Fruit fly (Drosophila melanogaster) whole organism, embryonic: ENCODE results near the gene Cpr67Fb.

Source experiments
- Antp ChIP-seq: fragments of 200-800 bp; sonication (Bioruptor generic); optimal IDR thresholded peaks from 3 replicates; lab custom pipeline; 2016; ENCODE audit warnings: missing biosample characterization, missing genetic modification characterization
- CG10462 ChIP-seq: fragments of 200-800 bp; sonication (Bioruptor generic); optimal IDR thresholded peaks from 2 replicates; lab custom pipeline; 2016; ENCODE audit warnings: missing biosample characterization, missing genetic modification characterization
- CG11504 ChIP-seq: fragments of 200-800 bp; sonication (Bioruptor generic); optimal IDR thresholded peaks from 3 replicates; lab custom pipeline; 2019; ENCODE audit warnings: missing biosample characterization, mild to moderate bottlenecking, missing genetic modification characterization, moderate library complexity
- CG13287 ChIP-seq: fragments of 200-800 bp; sonication (Bioruptor generic); IDR thresholded peaks from 2 replicates; pipeline ENCODE4 v1.3.6; 2022; ENCODE audit warnings: missing biosample characterization, missing genetic modification characterization; ENCODE audit not compliant: partially characterized antibody
- CG13624 ChIP-seq: fragments of 200-800 bp; sonication (Bioruptor generic); optimal IDR thresholded peaks from 2 replicates; lab custom pipeline; 2016; ENCODE audit warnings: missing biosample characterization, missing genetic modification characterization
- CG15479 ChIP-seq: fragments of 200-800 bp; sonication (Bioruptor generic); optimal IDR thresholded peaks from 3 replicates; lab custom pipeline; 2019; ENCODE audit warnings: missing biosample characterization, mild to moderate bottlenecking, missing genetic modification characterization, moderate library complexity
- CG1602 ChIP-seq: fragments of 200-800 bp; sonication (Bioruptor generic); optimal IDR thresholded peaks from 3 replicates; lab custom pipeline; 2016; ENCODE audit warnings: missing biosample characterization, missing genetic modification characterization
- CG16779 ChIP-seq: fragments of 200-800 bp; sonication (Bioruptor generic); IDR thresholded peaks from 2 replicates; pipeline ENCODE4 v1.3.6; 2022; ENCODE audit warnings: missing biosample characterization, missing genetic modification characterization
- CG17612 ChIP-seq: fragments of 200-800 bp; sonication (Bioruptor generic); IDR thresholded peaks from 2 replicates; pipeline ENCODE4 v1.3.6; 2022; ENCODE audit warnings: missing biosample characterization, missing genetic modification characterization
- CG2120 ChIP-seq: fragments of 200-800 bp; sonication (Bioruptor generic); optimal IDR thresholded peaks from 3 replicates; lab custom pipeline; 2016; ENCODE audit warnings: missing biosample characterization, missing genetic modification characterization
- CG30431 ChIP-seq: fragments of 200-800 bp; sonication (Bioruptor generic); optimal IDR thresholded peaks from 2 replicates; lab custom pipeline; 2017; ENCODE audit warnings: missing biosample characterization, missing genetic modification characterization
- CG31224 ChIP-seq: fragments of 200-800 bp; sonication (Bioruptor generic); IDR thresholded peaks from 2 replicates; pipeline ENCODE4 v1.3.6; 2022; ENCODE audit warnings: missing biosample characterization, missing genetic modification characterization
- CG32532 ChIP-seq: fragments of 200-800 bp; sonication (Bioruptor generic); IDR thresholded peaks from 2 replicates; pipeline ENCODE4 v1.3.6; 2022; ENCODE audit warnings: missing biosample characterization, missing genetic modification characterization
- CG32767 ChIP-seq: fragments of 200-800 bp; sonication (Bioruptor generic); IDR thresholded peaks from 2 replicates; pipeline ENCODE4 v1.3.6; 2022; ENCODE audit warnings: missing biosample characterization, missing genetic modification characterization
- CG3838 ChIP-seq: fragments of 200-800 bp; sonication (Bioruptor generic); optimal IDR thresholded peaks from 3 replicates; lab custom pipeline; 2016; ENCODE audit warnings: missing biosample characterization, missing genetic modification characterization
- CG4282 ChIP-seq: fragments of 200-800 bp; sonication (Bioruptor generic); optimal IDR thresholded peaks from 2 replicates; lab custom pipeline; 2016; ENCODE audit warnings: missing biosample characterization, missing genetic modification characterization
- CG6683 ChIP-seq: fragments of 200-800 bp; sonication (Bioruptor generic); optimal IDR thresholded peaks from 2 replicates; lab custom pipeline; 2017; ENCODE audit warnings: missing biosample characterization, mild to moderate bottlenecking, missing genetic modification characterization, missing genetic modification reagents
- CG7271 ChIP-seq: fragments of 200-800 bp; sonication (Bioruptor generic); optimal IDR thresholded peaks from 2 replicates; lab custom pipeline; 2018; ENCODE audit warnings: missing biosample characterization, mild to moderate bottlenecking, missing genetic modification characterization, moderate library complexity
- CG7372 ChIP-seq: fragments of 200-800 bp; sonication (Bioruptor generic); IDR thresholded peaks from 2 replicates; pipeline ENCODE4 v1.3.6; 2022; ENCODE audit warnings: missing biosample characterization, missing genetic modification characterization
- CG7928 ChIP-seq: fragments of 200-800 bp; sonication (Bioruptor generic); optimal IDR thresholded peaks from 2 replicates; lab custom pipeline; 2017; ENCODE audit warnings: missing biosample characterization, mild to moderate bottlenecking, missing genetic modification characterization
- CG8388 ChIP-seq: fragments of 200-800 bp; sonication (Bioruptor generic); optimal IDR thresholded peaks from 2 replicates; lab custom pipeline; 2019; ENCODE audit warnings: missing biosample characterization, mild to moderate bottlenecking, missing genetic modification characterization, moderate library complexity
- CG8478 ChIP-seq: fragments of >200 bp; optimal IDR thresholded peaks from 2 replicates; lab custom pipeline; 2018
- CG9437 ChIP-seq: fragments of 200-800 bp; sonication (Bioruptor generic); optimal IDR thresholded peaks from 2 replicates; lab custom pipeline; 2018; ENCODE audit warnings: missing biosample characterization, mild to moderate bottlenecking, missing genetic modification characterization
- Drgx ChIP-seq: fragments of 200-800 bp; sonication (Bioruptor generic); IDR thresholded peaks from 2 replicates; pipeline ENCODE4 v1.3.6; 2022; ENCODE audit warnings: missing biosample characterization, missing genetic modification characterization
- Fer1 ChIP-seq: fragments of 200-800 bp; sonication (Bioruptor generic); optimal IDR thresholded peaks from 2 replicates; lab custom pipeline; 2017; ENCODE audit warnings: missing biosample characterization, mild to moderate bottlenecking, missing genetic modification characterization
- HLH4C ChIP-seq: fragments of 200-800 bp; sonication (Bioruptor generic); IDR thresholded peaks from 3 replicates; pipeline ENCODE4 v1.3.6; 2022; ENCODE audit warnings: missing biosample characterization, missing genetic modification characterization; ENCODE audit not compliant: partially characterized antibody
- Nf-YB ChIP-seq: fragments of 200-800 bp; sonication (Bioruptor generic); optimal IDR thresholded peaks from 3 replicates; lab custom pipeline; 2019; ENCODE audit warnings: missing biosample characterization, mild to moderate bottlenecking, missing genetic modification characterization, moderate library complexity
- Nf-YC ChIP-seq: fragments of 200-800 bp; optimal IDR thresholded peaks from 3 replicates; lab custom pipeline; 2019; ENCODE audit warnings: missing biosample characterization, mild to moderate bottlenecking, missing genetic modification characterization, moderate library complexity
- Pdp1 ChIP-seq, 2 experiments: fragments of 200-800 bp; sonication (Bioruptor generic); optimal IDR thresholded peaks; 3 replicates each; lab custom pipeline; 2016; ENCODE audit warnings: missing biosample characterization in 2 of 2, missing genetic modification characterization in 2 of 2, mild to moderate bottlenecking in 1 of 2, moderate library complexity in 1 of 2
- Scr ChIP-seq: fragments of 200-800 bp; sonication (Bioruptor generic); IDR thresholded peaks from 2 replicates; pipeline ENCODE4 v1.3.6; 2022; ENCODE audit warnings: missing biosample characterization, missing genetic modification characterization; ENCODE audit not compliant: partially characterized antibody
- Sin3A ChIP-seq: fragments of >200 bp; optimal IDR thresholded peaks from 2 replicates; lab custom pipeline; 2018
- Sry-β ChIP-seq: fragments of 200-800 bp; sonication (Bioruptor generic); optimal IDR thresholded peaks from 2 replicates; lab custom pipeline; 2018; ENCODE audit warnings: missing biosample characterization, mild to moderate bottlenecking, missing genetic modification characterization, moderate library complexity
- Ssrp ChIP-seq: fragments of 200-800 bp; sonication (Bioruptor generic); optimal IDR thresholded peaks from 2 replicates; lab custom pipeline; 2018; ENCODE audit warnings: missing biosample characterization, mild to moderate bottlenecking, missing genetic modification characterization, moderate library complexity
- az2 ChIP-seq: fragments of 200-800 bp; sonication (Bioruptor generic); optimal IDR thresholded peaks from 3 replicates; lab custom pipeline; 2016; ENCODE audit warnings: missing biosample characterization, missing genetic modification characterization
- bigmax ChIP-seq: fragments of 200-800 bp; sonication (Bioruptor generic); optimal IDR thresholded peaks from 2 replicates; lab custom pipeline; 2018; ENCODE audit warnings: missing biosample characterization, mild to moderate bottlenecking, missing genetic modification characterization
- crp ChIP-seq, 2 experiments: fragments of 200-800 bp; sonication (Bioruptor generic); optimal IDR thresholded peaks; 2 replicates in 1 of 2; 3 replicates in 1 of 2; lab custom pipeline; 2017; ENCODE audit warnings: missing biosample characterization in 2 of 2, missing genetic modification characterization in 2 of 2, mild to moderate bottlenecking in 1 of 2, moderate library complexity in 1 of 2
- dati ChIP-seq: fragments of 200-800 bp; sonication (Bioruptor generic); IDR thresholded peaks from 2 replicates; pipeline ENCODE4 v1.3.6; 2022; ENCODE audit warnings: missing biosample characterization, missing genetic modification characterization
- dpn ChIP-seq, 2 experiments: fragments of 200-800 bp; sonication (Bioruptor generic); optimal IDR thresholded peaks; 3 replicates each; lab custom pipeline; 2016; ENCODE audit warnings: missing biosample characterization in 2 of 2, missing genetic modification characterization in 2 of 2
- ems ChIP-seq: fragments of 200-800 bp; sonication (Bioruptor generic); optimal IDR thresholded peaks from 3 replicates; lab custom pipeline; 2016; ENCODE audit warnings: missing biosample characterization, missing genetic modification characterization
- gsb ChIP-seq: fragments of 200-800 bp; sonication (Bioruptor generic); IDR thresholded peaks from 2 replicates; pipeline ENCODE4 v1.3.6; 2022; ENCODE audit warnings: missing biosample characterization, missing genetic modification characterization
- gt ChIP-seq: fragments of 200-800 bp; sonication (Bioruptor generic); IDR thresholded peaks from 2 replicates; pipeline ENCODE4 v1.3.6; 2022; ENCODE audit warnings: missing biosample characterization, missing genetic modification characterization
- kah ChIP-seq: fragments of 200-800 bp; sonication (Bioruptor generic); optimal IDR thresholded peaks from 2 replicates; lab custom pipeline; 2018; ENCODE audit warnings: missing biosample characterization, mild to moderate bottlenecking, missing genetic modification characterization
- ken ChIP-seq: fragments of 200-800 bp; sonication (Bioruptor generic); IDR thresholded peaks from 3 replicates; pipeline ENCODE4 v1.3.6; 2022; ENCODE audit warnings: missing biosample characterization, missing genetic modification characterization
- kni ChIP-seq: fragments of 200-800 bp; sonication (Bioruptor generic); optimal IDR thresholded peaks from 3 replicates; lab custom pipeline; 2017; ENCODE audit warnings: mild to moderate bottlenecking, missing biosample characterization, missing genetic modification reagents, missing genetic modification characterization
- lilli ChIP-seq: fragments of 200-800 bp; sonication (Bioruptor generic); optimal IDR thresholded peaks from 3 replicates; lab custom pipeline; 2016; ENCODE audit warnings: missing biosample characterization, missing genetic modification characterization
- nerfin-2 ChIP-seq: fragments of 200-800 bp; sonication (Bioruptor generic); IDR thresholded peaks from 2 replicates; pipeline ENCODE4 v1.3.6; 2022; ENCODE audit warnings: missing biosample characterization, missing genetic modification characterization; ENCODE audit not compliant: partially characterized antibody
- prd ChIP-seq, 3 experiments: fragments of >200 bp in 2 of 3; fragments of 200-800 bp in 1 of 3; sonication (Bioruptor generic) in 1 of 3; optimal IDR thresholded peaks in 2 of 3; IDR thresholded peaks in 1 of 3; 2 replicates in 2 of 3; 3 replicates in 1 of 3; pipeline versions ENCODE4 v1.3.6 to Lab custom; 2017 to 2022; ENCODE audit warnings: missing biosample characterization in 1 of 3, missing genetic modification characterization in 1 of 3
- run ChIP-seq: fragments of 200-800 bp; sonication (Bioruptor generic); optimal IDR thresholded peaks from 3 replicates; lab custom pipeline; 2018; ENCODE audit warnings: missing biosample characterization, mild to moderate bottlenecking, missing genetic modification characterization
- sens ChIP-seq: fragments of 200-800 bp; sonication (Bioruptor generic); peaks from one replicate; lab custom pipeline; 2016; ENCODE audit warnings: missing biosample characterization, missing genetic modification characterization
- seq ChIP-seq: fragments of 200-800 bp; sonication (Bioruptor generic); IDR thresholded peaks from 2 replicates; pipeline ENCODE4 v1.3.6; 2022; ENCODE audit warnings: missing biosample characterization, missing genetic modification characterization

Cpr67Fb gene

DNA sequence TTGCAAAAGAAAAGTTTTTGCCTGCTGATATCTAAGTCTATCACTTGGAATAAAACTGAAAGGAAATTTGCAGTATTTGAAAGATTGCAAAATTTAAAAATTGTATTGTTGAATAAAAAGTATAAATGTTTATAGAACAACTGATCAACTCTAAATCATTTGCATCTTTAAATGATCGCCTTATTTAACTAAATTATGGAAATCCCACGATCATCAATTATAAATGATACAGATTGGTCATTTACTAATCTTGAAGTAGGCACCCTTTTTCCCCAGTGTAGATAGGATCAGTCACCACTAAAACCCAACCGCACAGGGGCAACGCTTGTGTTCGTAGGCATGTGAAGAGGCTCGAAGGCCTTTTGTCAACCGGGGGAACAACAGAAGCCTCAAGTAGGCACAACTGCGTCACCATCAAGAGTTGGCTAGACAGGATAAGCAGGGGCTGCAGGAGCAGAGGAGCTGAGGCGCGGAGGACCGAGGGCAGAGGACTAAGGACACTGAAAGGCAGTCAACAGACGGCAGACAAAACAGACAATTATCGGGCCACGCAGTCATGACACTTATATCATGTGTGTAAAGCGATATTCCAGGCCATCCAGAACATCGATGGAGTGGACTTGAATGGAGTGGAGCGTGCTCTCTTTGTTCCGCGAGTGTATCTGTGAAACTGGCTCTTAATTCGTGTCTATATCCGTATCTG lies 46.0 kb upstream of the Cpr67Fb start (continued):
- TF ChIP-seq crp (GFP tag; optimal IDR thresholded peaks at IDR 0.05; lab: Kevin White, UChicago) (no peak), Drgx (GFP tag; lab: Robert Waterston, UW) (no peak), CG7271 (tag; lab: Kevin White, UChicago) (no peak), CG17612 (GFP tag; lab: Robert Waterston, UW) (no peak), CG15479 (GFP tag; lab: Kevin White, UChicago) (peak; percentile 78), CG31224 (no peak), CG30431 (GFP tag; lab: Kevin White, UChicago) (no peak), CG7928 (GFP tag; lab: Kevin White, UChicago) (no peak), Sry-β (no peak), ken (GFP tag; lab: Robert Waterston, UW) (no peak), ems (GFP tag; lab: Kevin White, UChicago) (no peak), Scr (no peak), run (no peak), dpn (GFP tag; optimal IDR thresholded peaks at IDR 0.05; lab: Kevin White, UChicago) (peak in 1 of 2 experiments; percentile 17), Fer1 (no peak), CG32532 (GFP tag; lab: Robert Waterston, UW) (no peak), seq (GFP tag; lab: Robert Waterston, UW) (no peak), kah (GFP tag; lab: Kevin White, UChicago) (no peak), HLH4C (GFP tag; lab: Robert Waterston, UW) (no peak), CG9437 (GFP tag; lab: Kevin White, UChicago) (no peak), CG32767 (GFP tag; lab: Robert Waterston, UW) (no peak), CG3838 (GFP tag; lab: Kevin White, UChicago) (no peak), prd (optimal IDR thresholded peaks at IDR 0.05; lab: Kevin White, UChicago) (no peak), prd (GFP tag; IDR thresholded peaks at IDR 0.05; lab: Robert Waterston, UW) (peak; percentile 62; the same call in 1 of the 3 replicates), gt (no peak), CG1602 (GFP tag; lab: Kevin White, UChicago) (peak; percentile 8), CG6683 (no peak), CG13624 (GFP tag; lab: Kevin White, UChicago) (no peak), Sin3A (lab: Kevin White, UChicago) (no peak), CG8478 (lab: Kevin White, UChicago) (no peak), kni (no peak), lilli (GFP tag; lab: Kevin White, UChicago) (peak; percentile 19), CG7372 (GFP tag; lab: Robert Waterston, UW) (no peak), Nf-YB (GFP tag; lab: Kevin White, UChicago) (peak; percentile 13), CG4282 (GFP tag; lab: Kevin White, UChicago) (no peak), Pdp1 (GFP tag; optimal IDR thresholded peaks at IDR 0.05; lab: Kevin White, UChicago) (peak; percentile 9 to 19), Antp (no peak), CG10462 (GFP tag; lab: Kevin White, UChicago) (peak; percentile 16), CG8388 (peak; percentile 41), gsb (no peak), bigmax (GFP tag; lab: Kevin White, UChicago) (no peak), dati (GFP tag; lab: Robert Waterston, UW) (no peak), CG13287 (GFP tag; lab: Robert Waterston, UW) (no peak), sens (GFP tag; lab: Kevin White, UChicago) (peak; percentile 86), Ssrp (tag; lab: Kevin White, UChicago) (peak; percentile 28), CG16779 (no peak), nerfin-2 (GFP tag; lab: Robert Waterston, UW) (peak; percentile 32; the same call in 1 of the 2 replicates), CG2120 (GFP tag; lab: Kevin White, UChicago) (no peak), Nf-YC (tag; lab: Kevin White, UChicago) (no peak), az2 (GFP tag; lab: Kevin White, UChicago) (peak; percentile 22), CG11504 (tag; lab: Kevin White, UChicago) (peak; percentile 33)
